Worm (Caenorhabditis elegans) whole organism, L2 larva: ENCODE measurements around the gene mog-1.

Experiments used
- C34F6.9 ChIP-seq: fragments of 150-350 bp; optimal IDR thresholded peaks from 2 replicates; lab custom pipeline; 2014; ENCODE audit warnings: missing biosample characterization, missing genetic modification characterization
- R02D3.7 ChIP-seq: fragments of 150-350 bp; optimal IDR thresholded peaks from 2 replicates; lab custom pipeline; 2014; ENCODE audit warnings: missing biosample characterization, missing genetic modification characterization
- Y55F3AM.14 ChIP-seq: fragments of 200-800 bp; sonication (Bioruptor generic); optimal IDR thresholded peaks from 2 replicates; lab custom pipeline; 2018; ENCODE audit warnings: mild to moderate bottlenecking, missing genetic modification characterization, missing compliant biosample characterization
- ZK546.5 ChIP-seq: sonication (generic microtip); optimal IDR thresholded peaks from 2 replicates; lab custom pipeline; 2017; ENCODE audit warnings: missing biosample characterization, missing genetic modification characterization
- ama-1 ChIP-seq: fragments of 150-350 bp; optimal IDR thresholded peaks from 2 replicates; lab custom pipeline; 2018; ENCODE audit warnings: inconsistent platforms
- blmp-1 ChIP-seq: sonication (generic microtip); optimal IDR thresholded peaks from 2 replicates; lab custom pipeline; 2017; ENCODE audit warnings: missing genetic modification characterization, mild to moderate bottlenecking, missing compliant biosample characterization, antibody characterized with exemption, moderate library complexity; ENCODE audit not compliant: insufficient read depth
- crh-2 ChIP-seq: sonication (generic microtip); optimal IDR thresholded peaks from 2 replicates; lab custom pipeline; 2017; ENCODE audit warnings: missing biosample characterization, missing genetic modification characterization
- egl-27 ChIP-seq: sonication (generic microtip); optimal IDR thresholded peaks from 3 replicates; lab custom pipeline; 2017; ENCODE audit warnings: missing biosample characterization, missing genetic modification reagents, missing genetic modification characterization
- gmeb-1 ChIP-seq: fragments of 150-350 bp; optimal IDR thresholded peaks from 2 replicates; lab custom pipeline; 2014; ENCODE audit warnings: missing biosample characterization, missing genetic modification characterization
- lin-11 ChIP-seq: fragments of 150-350 bp; sonication (generic microtip); optimal IDR thresholded peaks from 2 replicates; lab custom pipeline; 2014; ENCODE audit warnings: missing biosample characterization, missing genetic modification characterization, inconsistent platforms, mixed read lengths
- lin-13 ChIP-seq: fragments of 150-350 bp; optimal IDR thresholded peaks from 2 replicates; lab custom pipeline; 2014; ENCODE audit warnings: missing biosample characterization, missing genetic modification reagents, missing genetic modification characterization
- lin-39 ChIP-seq: fragments of 150-350 bp; optimal IDR thresholded peaks from 2 replicates; lab custom pipeline; 2014; ENCODE audit warnings: missing biosample characterization, missing genetic modification reagents, missing genetic modification characterization
- lsy-2 ChIP-seq, 2 experiments: fragments of 150-350 bp in 1 of 2; sonication (generic microtip) in 1 of 2; optimal IDR thresholded peaks; 2 replicates each; lab custom pipeline; 2014 to 2017; ENCODE audit warnings: missing biosample characterization in 2 of 2, missing genetic modification characterization in 2 of 2
- mab-5 ChIP-seq: fragments of 150-350 bp; optimal IDR thresholded peaks from 2 replicates; lab custom pipeline; 2014; ENCODE audit warnings: missing biosample characterization, missing genetic modification characterization
- mbf-1 ChIP-seq: sonication (generic microtip); optimal IDR thresholded peaks from 2 replicates; lab custom pipeline; 2017; ENCODE audit warnings: missing biosample characterization, missing genetic modification characterization
- mdl-1 ChIP-seq, 2 experiments: fragments of 150-350 bp in 1 of 2; sonication (generic microtip) in 1 of 2; optimal IDR thresholded peaks; 2 replicates each; lab custom pipeline; 2017; ENCODE audit warnings: missing biosample characterization in 2 of 2, missing genetic modification characterization in 2 of 2
- nhr-10 ChIP-seq: sonication (generic microtip); optimal IDR thresholded peaks from 2 replicates; lab custom pipeline; 2017; ENCODE audit warnings: missing biosample characterization, missing genetic modification characterization
- nhr-11 ChIP-seq: fragments of 150-350 bp; optimal IDR thresholded peaks from 2 replicates; lab custom pipeline; 2014; ENCODE audit warnings: missing biosample characterization, missing genetic modification characterization
- nhr-12 ChIP-seq: fragments of 150-350 bp; optimal IDR thresholded peaks from 2 replicates; lab custom pipeline; 2014; ENCODE audit warnings: missing biosample characterization, missing genetic modification characterization
- nhr-21 ChIP-seq: fragments of 150-350 bp; optimal IDR thresholded peaks from 2 replicates; lab custom pipeline; 2014; ENCODE audit warnings: missing biosample characterization, missing genetic modification characterization
- nhr-23 ChIP-seq: fragments of 150-350 bp; optimal IDR thresholded peaks from 2 replicates; lab custom pipeline; 2014; ENCODE audit warnings: missing biosample characterization, missing genetic modification reagents, missing genetic modification characterization
- nhr-237 ChIP-seq: fragments of 150-350 bp; optimal IDR thresholded peaks from 2 replicates; lab custom pipeline; 2014; ENCODE audit warnings: missing biosample characterization, missing genetic modification characterization
- nhr-25 ChIP-seq: fragments of 150-350 bp; sonication (generic microtip); optimal IDR thresholded peaks from 3 replicates; lab custom pipeline; 2014; ENCODE audit warnings: missing biosample characterization, missing genetic modification characterization
- nhr-6 ChIP-seq: fragments of 150-350 bp; optimal IDR thresholded peaks from 2 replicates; lab custom pipeline; 2014; ENCODE audit warnings: missing biosample characterization, missing genetic modification characterization
- nhr-77 ChIP-seq: fragments of 150-350 bp; optimal IDR thresholded peaks from 2 replicates; lab custom pipeline; 2014; ENCODE audit warnings: missing biosample characterization, missing genetic modification characterization
- skn-1 ChIP-seq: sonication (generic microtip); optimal IDR thresholded peaks from 2 replicates; lab custom pipeline; 2017; ENCODE audit warnings: missing biosample characterization, missing genetic modification characterization
- sma-3 ChIP-seq: sonication (generic microtip); optimal IDR thresholded peaks from 2 replicates; lab custom pipeline; 2016; ENCODE audit warnings: missing genetic modification reagents, missing genetic modification characterization, missing compliant biosample characterization
- sma-9 ChIP-seq, 2 experiments: fragments of 150-350 bp in 1 of 2; sonication (generic microtip) in 1 of 2; optimal IDR thresholded peaks; 2 replicates each; lab custom pipeline; 2014 to 2016; ENCODE audit warnings: missing genetic modification characterization in 2 of 2, mild to moderate bottlenecking in 1 of 2, missing biosample characterization in 1 of 2, missing compliant biosample characterization in 1 of 2, missing genetic modification reagents in 1 of 2, moderate library complexity in 1 of 2
- snpc-4 ChIP-seq: fragments of 150-350 bp; optimal IDR thresholded peaks from 2 replicates; lab custom pipeline; 2014; ENCODE audit warnings: missing biosample characterization, missing genetic modification characterization
- unc-55 ChIP-seq: fragments of 150-350 bp; sonication (generic microtip); optimal IDR thresholded peaks from 3 replicates; lab custom pipeline; 2014; ENCODE audit warnings: missing biosample characterization, missing genetic modification reagents, missing genetic modification characterization
- unc-62 ChIP-seq: fragments of 150-350 bp; optimal IDR thresholded peaks from 2 replicates; lab custom pipeline; 2014; ENCODE audit warnings: missing biosample characterization, missing genetic modification reagents, missing genetic modification characterization
- zag-1 ChIP-seq: fragments of 150-350 bp; optimal IDR thresholded peaks from 2 replicates; lab custom pipeline; 2014; ENCODE audit warnings: missing biosample characterization, missing genetic modification characterization
- ztf-1 ChIP-seq: fragments of 200-800 bp; sonication (Bioruptor generic); conservative IDR thresholded peaks from 2 replicates; pipeline ENCODE4 v1.3.6; 2022; ENCODE audit warnings: missing genetic modification characterization, missing compliant biosample characterization
- ztf-11 ChIP-seq: sonication (generic microtip); optimal IDR thresholded peaks from 2 replicates; lab custom pipeline; 2017; ENCODE audit warnings: missing biosample characterization, missing genetic modification characterization
- ztf-4 ChIP-seq: fragments of 150-350 bp; optimal IDR thresholded peaks from 2 replicates; lab custom pipeline; 2014; ENCODE audit warnings: missing biosample characterization, missing genetic modification characterization

The mog-1 gene

ce11 chrIII:9999235-9999634, 43.2 kb upstream of the mog-1 start, which contains the start of gene C05B5.17:
TSS of gene C05B5.17 (minus strand) at chrIII:9999335.
- TF ChIP-seq nhr-6 (tag; lab: Kevin White, UChicago) = no peak
- no peak for TF ChIP-seq lsy-2 (tag; optimal IDR thresholded peaks at IDR 0.05; lab: Kevin White, UChicago)
- no peak for TF ChIP-seq sma-3 (GFP tag; lab: Kevin White, UChicago)
- no peak for TF ChIP-seq nhr-237 (tag; lab: Kevin White, UChicago)
- TF ChIP-seq ama-1 (lab: Kevin White, UChicago) = no peak
- no peak for TF ChIP-seq blmp-1 (tag; lab: Kevin White, UChicago)
- TF ChIP-seq R02D3.7 = no peak
- TF ChIP-seq zag-1 (tag; lab: Kevin White, UChicago) = no peak
- TF ChIP-seq ztf-4 = no peak
- TF ChIP-seq nhr-12 (tag; lab: Kevin White, UChicago) = no peak
- TF ChIP-seq ZK546.5 (tag; lab: Kevin White, UChicago) = no peak
- no peak for TF ChIP-seq ztf-1 (GFP tag; lab: Robert Waterston, UW)
- no peak for TF ChIP-seq nhr-11 (tag; lab: Kevin White, UChicago)
- no peak for TF ChIP-seq mab-5 (tag; lab: Kevin White, UChicago)
- TF ChIP-seq lin-11 (tag; lab: Kevin White, UChicago) = no peak
- no peak for TF ChIP-seq sma-9 (GFP tag; optimal IDR thresholded peaks at IDR 0.05; lab: Kevin White, UChicago)
- no peak for TF ChIP-seq sma-9 (tag; optimal IDR thresholded peaks at IDR 0.05; lab: Kevin White, UChicago)
- TF ChIP-seq nhr-77 (tag; lab: Kevin White, UChicago) = no peak
- no peak for TF ChIP-seq skn-1 (tag; lab: Kevin White, UChicago)
- no peak for TF ChIP-seq lin-13
- no peak for TF ChIP-seq nhr-10 (tag; lab: Kevin White, UChicago)
- TF ChIP-seq, all 48 proteins: peak for 0

- no peak for TF ChIP-seq nhr-21 (tag; lab: Kevin White, UChicago)
- no peak for TF ChIP-seq mdl-1 (tag; optimal IDR thresholded peaks at IDR 0.05; lab: Kevin White, UChicago)
- TF ChIP-seq lin-39 = no peak
- no peak for TF ChIP-seq R02D3.7
- TF ChIP-seq C34F6.9 (tag; lab: Kevin White, UChicago) = no peak
- no peak for TF ChIP-seq zag-1 (tag; lab: Kevin White, UChicago)
- TF ChIP-seq nhr-237 (tag; lab: Kevin White, UChicago) = no peak
- no peak for TF ChIP-seq nhr-11 (tag; lab: Kevin White, UChicago)
- no peak for TF ChIP-seq egl-27 (tag; lab: Kevin White, UChicago)
- TF ChIP-seq ztf-11 (tag; lab: Kevin White, UChicago) = no peak
- no peak for TF ChIP-seq sma-9 (GFP tag; optimal IDR thresholded peaks at IDR 0.05; lab: Kevin White, UChicago)
- TF ChIP-seq sma-9 (tag; optimal IDR thresholded peaks at IDR 0.05; lab: Kevin White, UChicago) = no peak
- no peak for TF ChIP-seq nhr-77 (tag; lab: Kevin White, UChicago)
- TF ChIP-seq, all 48 proteins: peak for 0
Measured at ce11 chrIII:9997890-9998289, 41.9 kb upstream of the mog-1 start, which contains the start of gene pqn-8. TSS of gene pqn-8 (minus strand) at chrIII:9997990.

- TF ChIP-seq nhr-237 (tag; lab: Kevin White, UChicago) = no peak
- TF ChIP-seq ztf-4 = no peak
- no peak for TF ChIP-seq nhr-6 (tag; lab: Kevin White, UChicago)
- TF ChIP-seq nhr-25 (tag; lab: Kevin White, UChicago) = no peak
- TF ChIP-seq unc-62 (GFP tag; lab: Kevin White, UChicago) = no peak
- no peak for TF ChIP-seq sma-3 (GFP tag; lab: Kevin White, UChicago)
- TF ChIP-seq mbf-1 (tag; lab: Kevin White, UChicago) = no peak
- TF ChIP-seq R02D3.7 = no peak
- no peak for TF ChIP-seq mab-5 (tag; lab: Kevin White, UChicago)
- TF ChIP-seq snpc-4 (tag; lab: Kevin White, UChicago) = no peak
- no peak for TF ChIP-seq mdl-1 (tag; optimal IDR thresholded peaks at IDR 0.05; lab: Kevin White, UChicago)
- no peak for TF ChIP-seq nhr-23 (tag; lab: Kevin White, UChicago)
- TF ChIP-seq ztf-11 (tag; lab: Kevin White, UChicago) = no peak
- TF ChIP-seq unc-55 = no peak
- no peak for TF ChIP-seq lsy-2 (tag; optimal IDR thresholded peaks at IDR 0.05; lab: Kevin White, UChicago)
- TF ChIP-seq nhr-21 (tag; lab: Kevin White, UChicago) = no peak
- TF ChIP-seq Y55F3AM.14 (GFP tag; lab: Kevin White, UChicago) = no peak
- TF ChIP-seq crh-2 (tag; lab: Kevin White, UChicago) = no peak
- TF ChIP-seq gmeb-1 (tag; lab: Kevin White, UChicago) = no peak
- TF ChIP-seq lin-39 = no peak
Measured at ce11 chrIII:9993535-9993934, 37.5 kb upstream of the mog-1 start, which contains the start of gene C05B5.4. TSS of gene C05B5.4 (plus strand) at chrIII:9993885.
